Worm (Caenorhabditis elegans) whole organism, L4 larva: ENCODE measurements around the gene F59B10.2.
A peak's percentile ranks its signal among the peaks of the same experiment; 100 is the strongest.

Experiments
- D1046.2 ChIP-seq: fragments of 200-800 bp; sonication (Bioruptor generic); IDR thresholded peaks from 2 replicates; pipeline ENCODE4 v1.3.6; 2022; ENCODE audit warnings: missing genetic modification characterization, missing compliant biosample characterization
- F44E2.7 ChIP-seq: fragments of 200-800 bp; sonication (Bioruptor generic); IDR thresholded peaks from 2 replicates; pipeline ENCODE4 v2.1.2; 2022; ENCODE audit warnings: missing genetic modification characterization, missing compliant biosample characterization
- F49E8.2 ChIP-seq: sonication (generic microtip); optimal IDR thresholded peaks from 2 replicates; lab custom pipeline; 2016; ENCODE audit warnings: missing compliant biosample characterization, mild to moderate bottlenecking, missing genetic modification characterization, borderline replicate concordance
- T26A8.4 ChIP-seq: fragments of 200-800 bp; sonication (Bioruptor generic); IDR thresholded peaks from 2 replicates; pipeline ENCODE4 v1.3.6; 2022; ENCODE audit warnings: missing genetic modification characterization, missing compliant biosample characterization
- aha-1 ChIP-seq: fragments of 150-350 bp; peaks from one replicate; lab custom pipeline; 2014; ENCODE audit warnings: missing biosample characterization, missing genetic modification characterization
- aly-2 ChIP-seq: sonication (generic microtip); optimal IDR thresholded peaks from 2 replicates; lab custom pipeline; 2018; ENCODE audit warnings: missing biosample characterization, missing genetic modification characterization
- ama-1 ChIP-seq: fragments of 150-350 bp; optimal IDR thresholded peaks from 2 replicates; lab custom pipeline; 2014; ENCODE audit warnings: inconsistent platforms, mixed read lengths
- attf-4 ChIP-seq: sonication (generic microtip); optimal IDR thresholded peaks from 3 replicates; lab custom pipeline; 2017; ENCODE audit warnings: missing biosample characterization, missing genetic modification characterization
- ceh-20 ChIP-seq: fragments of 200-800 bp; sonication (Bioruptor generic); IDR thresholded peaks from 2 replicates; pipeline ENCODE4 v1.3.6; 2022; ENCODE audit warnings: missing genetic modification reagents, missing genetic modification characterization, missing compliant biosample characterization
- ceh-32 ChIP-seq: sonication (generic microtip); optimal IDR thresholded peaks from 2 replicates; lab custom pipeline; 2016; ENCODE audit warnings: mild to moderate bottlenecking, missing genetic modification characterization, missing compliant biosample characterization; ENCODE audit not compliant: poor library complexity
- ceh-44 ChIP-seq: fragments of 200-800 bp; sonication (Bioruptor generic); IDR thresholded peaks from 2 replicates; pipeline ENCODE4 v1.3.6; 2022; ENCODE audit warnings: missing genetic modification reagents, missing genetic modification characterization, missing compliant biosample characterization
- cey-2 ChIP-seq: sonication (generic microtip); optimal IDR thresholded peaks from 3 replicates; lab custom pipeline; 2017; ENCODE audit warnings: missing genetic modification characterization, mild to moderate bottlenecking, missing compliant biosample characterization, antibody characterized with exemption, borderline replicate concordance; ENCODE audit not compliant: insufficient read depth
- ctbp-1 ChIP-seq: fragments of 200-800 bp; sonication (Bioruptor generic); IDR thresholded peaks from 2 replicates; pipeline ENCODE4 v1.3.6; 2022; ENCODE audit warnings: missing genetic modification reagents, missing genetic modification characterization, missing compliant biosample characterization
- daf-19 ChIP-seq: fragments of 200-800 bp; sonication (Bioruptor generic); conservative IDR thresholded peaks from 2 replicates; pipeline ENCODE4 v1.3.6; 2022; ENCODE audit warnings: missing genetic modification characterization, missing compliant biosample characterization
- dmd-8 ChIP-seq: fragments of 200-800 bp; sonication (Bioruptor generic); IDR thresholded peaks from 2 replicates; pipeline ENCODE4 v1.3.6; 2022; ENCODE audit warnings: missing genetic modification characterization, missing compliant biosample characterization
- dpl-1 ChIP-seq: fragments of 150-350 bp; optimal IDR thresholded peaks from 2 replicates; lab custom pipeline; 2014; ENCODE audit warnings: missing biosample characterization, missing genetic modification reagents, missing genetic modification characterization
- duxl-1 ChIP-seq: sonication (generic microtip); optimal IDR thresholded peaks from 2 replicates; lab custom pipeline; 2016; ENCODE audit warnings: mild to moderate bottlenecking, missing genetic modification characterization, moderate library complexity, missing compliant biosample characterization; ENCODE audit not compliant: poor library complexity
- dve-1 ChIP-seq: sonication (generic microtip); optimal IDR thresholded peaks from 2 replicates; lab custom pipeline; 2017; ENCODE audit warnings: antibody characterized with exemption, mild to moderate bottlenecking, missing genetic modification characterization, missing compliant biosample characterization; ENCODE audit not compliant: insufficient read depth
- egl-27 ChIP-seq: sonication (generic microtip); optimal IDR thresholded peaks from 3 replicates; lab custom pipeline; 2017; ENCODE audit warnings: missing biosample characterization, missing genetic modification reagents, missing genetic modification characterization
- hif-1 ChIP-seq, 2 experiments: sonication (generic microtip); optimal IDR thresholded peaks; 2 replicates each; lab custom pipeline; 2016 to 2017; ENCODE audit warnings: missing compliant biosample characterization in 2 of 2, missing genetic modification characterization in 2 of 2, missing genetic modification reagents in 2 of 2, missing genotype in 2 of 2, mild to moderate bottlenecking in 1 of 2
- hlh-30 ChIP-seq: sonication (generic microtip); optimal IDR thresholded peaks from 2 replicates; lab custom pipeline; 2017; ENCODE audit warnings: antibody characterized with exemption, mild to moderate bottlenecking, missing genetic modification characterization, missing compliant biosample characterization; ENCODE audit not compliant: insufficient read depth
- lim-7 ChIP-seq: fragments of 200-800 bp; sonication (Bioruptor generic); IDR thresholded peaks from 2 replicates; pipeline ENCODE4 v1.3.6; 2022; ENCODE audit warnings: missing genetic modification characterization, missing compliant biosample characterization
- lin-1 ChIP-seq: fragments of 200-800 bp; sonication (Bioruptor generic); IDR thresholded peaks from 2 replicates; pipeline ENCODE4 v1.3.6; 2022; ENCODE audit warnings: missing genetic modification reagents, missing genetic modification characterization, missing compliant biosample characterization
- lin-38 ChIP-seq: fragments of 200-800 bp; sonication (Bioruptor generic); IDR thresholded peaks from 2 replicates; pipeline ENCODE4 v1.3.6; 2022; ENCODE audit warnings: missing genetic modification reagents, missing genetic modification characterization, missing compliant biosample characterization
- lir-3 ChIP-seq: sonication (generic microtip); optimal IDR thresholded peaks from 2 replicates; lab custom pipeline; 2016; ENCODE audit warnings: mild to moderate bottlenecking, missing genetic modification characterization, missing compliant biosample characterization
- madf-5 ChIP-seq, 2 experiments: fragments of 200-800 bp; sonication (Bioruptor generic); IDR thresholded peaks; 2 replicates each; pipeline ENCODE4 v1.3.6; 2022; ENCODE audit warnings: missing compliant biosample characterization in 2 of 2, missing genetic modification characterization in 2 of 2
- madf-9 ChIP-seq: fragments of 200-800 bp; sonication (Bioruptor generic); conservative IDR thresholded peaks from 2 replicates; pipeline ENCODE4 v1.3.6; 2022; ENCODE audit warnings: missing genetic modification reagents, missing genetic modification characterization, missing compliant biosample characterization
- mdl-1 ChIP-seq, 2 experiments: fragments of 150-350 bp in 1 of 2; sonication (generic microtip) in 1 of 2; optimal IDR thresholded peaks; 2 replicates each; lab custom pipeline; 2014 to 2017; ENCODE audit warnings: missing biosample characterization in 2 of 2, missing genetic modification characterization in 2 of 2
- mxl-2 ChIP-seq: fragments of 200-800 bp; sonication (Bioruptor generic); conservative IDR thresholded peaks from 2 replicates; pipeline ENCODE4 v1.3.6; 2022; ENCODE audit warnings: missing genetic modification reagents, missing genetic modification characterization, missing compliant biosample characterization
- mxl-3 ChIP-seq: fragments of 200-800 bp; sonication (Bioruptor generic); optimal IDR thresholded peaks from 2 replicates; lab custom pipeline; 2018; ENCODE audit warnings: mild to moderate bottlenecking, missing genetic modification characterization, missing compliant biosample characterization
- nhr-10 ChIP-seq: fragments of 150-350 bp; optimal IDR thresholded peaks from 2 replicates; lab custom pipeline; 2014; ENCODE audit warnings: missing biosample characterization, missing genetic modification characterization
- nhr-11 ChIP-seq: fragments of 150-350 bp; optimal IDR thresholded peaks from 2 replicates; lab custom pipeline; 2014; ENCODE audit warnings: missing biosample characterization, missing genetic modification characterization
- nhr-111 ChIP-seq: fragments of 200-800 bp; sonication (Bioruptor generic); optimal IDR thresholded peaks from 2 replicates; lab custom pipeline; 2018; ENCODE audit warnings: mild to moderate bottlenecking, missing genetic modification characterization, missing compliant biosample characterization
- nhr-237 ChIP-seq: sonication (generic microtip); optimal IDR thresholded peaks from 2 replicates; lab custom pipeline; 2017; ENCODE audit warnings: missing biosample characterization, missing genetic modification characterization
- nhr-28 ChIP-seq: fragments of 150-350 bp; optimal IDR thresholded peaks from 2 replicates; lab custom pipeline; 2014; ENCODE audit warnings: missing biosample characterization, missing genetic modification characterization
- nhr-41 ChIP-seq: fragments of 200-800 bp; sonication (Bioruptor generic); IDR thresholded peaks from 2 replicates; pipeline ENCODE4 v1.3.6; 2022; ENCODE audit warnings: missing genetic modification reagents, missing genetic modification characterization, missing compliant biosample characterization
- nhr-42 ChIP-seq: fragments of 200-800 bp; sonication (Bioruptor generic); IDR thresholded peaks from 2 replicates; pipeline ENCODE4 v1.3.6; 2022; ENCODE audit warnings: missing genetic modification characterization, missing compliant biosample characterization
- nhr-48 ChIP-seq: sonication (generic microtip); optimal IDR thresholded peaks from 2 replicates; lab custom pipeline; 2016; ENCODE audit warnings: mild to moderate bottlenecking, missing genetic modification characterization, missing compliant biosample characterization
- nhr-77 ChIP-seq: fragments of 150-350 bp; optimal IDR thresholded peaks from 2 replicates; lab custom pipeline; 2014; ENCODE audit warnings: missing biosample characterization, missing genetic modification characterization
- php-3 ChIP-seq: fragments of 200-800 bp; sonication (Bioruptor generic); IDR thresholded peaks from 2 replicates; pipeline ENCODE4 v1.3.6; 2022; ENCODE audit warnings: missing genetic modification reagents, missing genetic modification characterization, missing compliant biosample characterization
- saeg-2 ChIP-seq: fragments of 200-800 bp; sonication (Bioruptor generic); IDR thresholded peaks from 2 replicates; pipeline ENCODE4 v1.3.6; 2022; ENCODE audit warnings: missing genetic modification reagents, missing genetic modification characterization, missing compliant biosample characterization
- sdz-12 ChIP-seq: fragments of 200-800 bp; sonication (Bioruptor generic); optimal IDR thresholded peaks from 2 replicates; lab custom pipeline; 2018; ENCODE audit warnings: mild to moderate bottlenecking, missing genetic modification characterization, missing compliant biosample characterization
- snpc-1.2 ChIP-seq: fragments of 200-800 bp; sonication (Bioruptor generic); IDR thresholded peaks from 2 replicates; pipeline ENCODE4 v1.3.6; 2022; ENCODE audit warnings: missing genetic modification reagents, missing genetic modification characterization, missing compliant biosample characterization
- spr-3 ChIP-seq: fragments of 200-800 bp; sonication (Bioruptor generic); optimal IDR thresholded peaks from 2 replicates; lab custom pipeline; 2018; ENCODE audit warnings: mild to moderate bottlenecking, missing genetic modification characterization, missing compliant biosample characterization
- tra-1 ChIP-seq: fragments of 200-800 bp; sonication (Bioruptor generic); IDR thresholded peaks from 2 replicates; pipeline ENCODE4 v1.3.6; 2022; ENCODE audit warnings: missing genetic modification reagents, missing genetic modification characterization, missing compliant biosample characterization
- unc-62 ChIP-seq, 3 experiments: fragments of 150-350 bp in 1 of 3; sonication (generic microtip); optimal IDR thresholded peaks in 2 of 3; peaks in 1 of 3; 1 replicate in 1 of 3; 2 replicates in 2 of 3; lab custom pipeline; 2014 to 2017; ENCODE audit warnings: missing biosample characterization in 3 of 3, missing genetic modification characterization in 3 of 3, missing genetic modification reagents in 3 of 3, missing genotype in 1 of 3
- vab-7 ChIP-seq: fragments of 200-800 bp; sonication (Bioruptor generic); IDR thresholded peaks from 2 replicates; pipeline ENCODE4 v1.3.6; 2022; ENCODE audit warnings: missing genetic modification reagents, missing genetic modification characterization, missing compliant biosample characterization
- ztf-7 ChIP-seq: fragments of 150-350 bp; optimal IDR thresholded peaks from 2 replicates; lab custom pipeline; 2014; ENCODE audit warnings: missing biosample characterization, missing genetic modification characterization

Gene F59B10.2

DNA sequence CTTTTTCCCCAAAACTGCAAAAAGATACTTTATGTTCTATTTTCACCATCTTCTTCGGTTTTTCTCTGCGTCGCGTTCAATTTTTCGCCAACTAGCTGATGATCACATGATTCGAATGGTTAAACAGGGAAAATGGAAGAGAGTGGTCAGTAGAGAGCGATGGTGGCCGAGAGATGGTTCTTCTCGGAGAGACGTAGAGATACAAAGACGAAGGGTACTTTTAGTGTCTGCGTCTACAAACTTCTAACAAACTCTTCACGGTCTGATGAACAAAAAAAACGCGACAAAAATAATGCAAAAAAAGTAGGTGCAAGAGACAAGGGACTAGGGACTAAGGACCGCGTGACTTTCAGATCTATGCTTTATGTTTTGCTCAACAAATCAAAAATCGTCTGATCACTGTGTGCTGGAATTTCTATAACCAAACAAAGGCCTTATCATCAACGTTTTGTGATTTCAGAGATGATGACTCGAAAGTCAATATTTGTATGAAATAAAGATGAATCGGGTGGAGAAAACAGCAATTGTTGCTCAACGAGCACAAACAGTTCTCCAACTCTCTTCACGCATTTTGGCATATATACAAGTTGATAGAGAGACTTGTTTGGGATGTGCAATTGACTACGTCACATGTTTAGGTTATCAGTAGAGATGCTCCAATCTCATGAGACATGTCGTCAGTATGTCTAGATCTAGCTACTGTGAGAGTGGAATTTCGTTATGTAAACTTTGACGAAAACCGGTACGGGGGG lies 42.5 kb upstream of the F59B10.2 start (continued):
- TF ChIP-seq dve-1 (tag; lab: Kevin White, UChicago) (peak; percentile 96), ceh-20 (GFP tag; lab: Robert Waterston, UW) (peak; percentile 70), madf-9 (GFP tag; lab: Robert Waterston, UW) (peak; percentile 39), nhr-42 (GFP tag; lab: Robert Waterston, UW) (peak; percentile 60; the same call in 1 of the 2 replicates), lin-38 (GFP tag; lab: Robert Waterston, UW) (peak; percentile 63), sdz-12 (GFP tag; lab: Kevin White, UChicago) (peak; percentile 7), nhr-41 (GFP tag; lab: Robert Waterston, UW) (peak; percentile 24; the same call in 1 of the 2 replicates), T26A8.4 (peak; percentile 67), snpc-1.2 (GFP tag; lab: Robert Waterston, UW) (no peak), lir-3 (no peak), nhr-28 (tag; lab: Kevin White, UChicago) (peak; percentile 90), nhr-11 (peak; percentile 98), spr-3 (peak; percentile 26), ceh-44 (GFP tag; lab: Robert Waterston, UW) (no peak), nhr-111 (GFP tag; lab: Kevin White, UChicago) (no peak), mxl-2 (GFP tag; lab: Robert Waterston, UW) (0 out of 2 replicates have a peak, but pooled peaks have one; percentile 16), dmd-8 (GFP tag; lab: Robert Waterston, UW) (no peak), nhr-48 (tag; lab: Kevin White, UChicago) (peak; percentile 95), aly-2 (tag; lab: Kevin White, UChicago) (no peak), vab-7 (GFP tag; lab: Robert Waterston, UW) (peak; percentile 46; the same call in 1 of the 2 replicates), duxl-1 (tag; lab: Kevin White, UChicago) (peak; percentile 70), nhr-10 (tag; lab: Kevin White, UChicago) (peak; percentile 82), cey-2 (tag; lab: Kevin White, UChicago) (peak; percentile 57), tra-1 (GFP tag; lab: Robert Waterston, UW) (peak; percentile 82), ctbp-1 (GFP tag; lab: Robert Waterston, UW) (peak; percentile 80), unc-62 (GFP tag; optimal IDR thresholded peaks at IDR 0.05 in 1 of 2; lab: Kevin White, UChicago) (peak in 1 of 2 experiments; percentile 100), unc-62 (tag; optimal IDR thresholded peaks at IDR 0.05; lab: Kevin White, UChicago) (no peak), aha-1 (peak; percentile 99), lin-1 (GFP tag; lab: Robert Waterston, UW) (peak; percentile 77; the same call in 1 of the 2 replicates), egl-27 (tag; lab: Kevin White, UChicago) (no peak), nhr-77 (tag; lab: Kevin White, UChicago) (peak; percentile 94), ama-1 (lab: Kevin White, UChicago) (peak; percentile 82), hlh-30 (tag; lab: Kevin White, UChicago) (peak; percentile 99), php-3 (GFP tag; lab: Robert Waterston, UW) (peak; percentile 40), mdl-1 (tag; optimal IDR thresholded peaks at IDR 0.05; lab: Kevin White, UChicago) (peak; percentile 76 to 91), lim-7 (GFP tag; lab: Robert Waterston, UW) (0 out of 2 replicates have a peak, but pooled peaks have one; percentile 18), attf-4 (tag; lab: Kevin White, UChicago) (no peak), daf-19 (GFP tag; lab: Robert Waterston, UW) (no peak), madf-5 (GFP tag; IDR thresholded peaks at IDR 0.05; lab: Robert Waterston, UW) (no peak; a peak in 1 of 4 replicates), saeg-2 (GFP tag; lab: Robert Waterston, UW) (peak; percentile 89), hif-1 (tag; optimal IDR thresholded peaks at IDR 0.05; lab: Kevin White, UChicago) (peak; percentile 25 to 69), F44E2.7 (GFP tag; lab: Robert Waterston, UW) (no peak), mxl-3 (GFP tag; lab: Kevin White, UChicago) (peak; percentile 60), nhr-237 (tag; lab: Kevin White, UChicago) (no peak), ztf-7 (tag; lab: Kevin White, UChicago) (peak; percentile 61), D1046.2 (no peak), ceh-32 (no peak), F49E8.2 (tag; lab: Kevin White, UChicago) (no peak), dpl-1 (peak; percentile 64)
